Fruit fly (Drosophila melanogaster) whole organism, embryonic: Measurements from ENCODE around the gene CG43760.

Experiments used
- Ada2b ChIP-seq: fragments of 200-800 bp; sonication (Bioruptor generic); IDR thresholded peaks from 2 replicates; pipeline ENCODE4 v1.3.6; 2022; ENCODE audit warnings: missing biosample characterization, missing genetic modification characterization
- Atf-2 ChIP-seq: fragments of 200-800 bp; sonication (Bioruptor generic); optimal IDR thresholded peaks from 2 replicates; lab custom pipeline; 2016; ENCODE audit warnings: missing biosample characterization, missing genetic modification characterization
- Atf3 ChIP-seq: fragments of 200-800 bp; sonication (Bioruptor generic); optimal IDR thresholded peaks from 3 replicates; lab custom pipeline; 2016; ENCODE audit warnings: missing biosample characterization, missing genetic modification characterization
- CG10654 ChIP-seq: fragments of 200-800 bp; sonication (Bioruptor generic); optimal IDR thresholded peaks from 2 replicates; lab custom pipeline; 2016; ENCODE audit warnings: missing biosample characterization, missing genetic modification characterization
- CG12659 ChIP-seq: fragments of 200-800 bp; sonication (Bioruptor generic); optimal IDR thresholded peaks from 3 replicates; lab custom pipeline; 2017; ENCODE audit warnings: mild to moderate bottlenecking, missing biosample characterization, missing genetic modification reagents, missing genetic modification characterization
- CG15073 ChIP-seq: fragments of 200-800 bp; sonication (Bioruptor generic); optimal IDR thresholded peaks from 2 replicates; lab custom pipeline; 2016; ENCODE audit warnings: missing biosample characterization, missing genetic modification characterization
- CG1529 ChIP-seq: fragments of 200-800 bp; sonication (Bioruptor generic); optimal IDR thresholded peaks from 3 replicates; lab custom pipeline; 2018; ENCODE audit warnings: missing biosample characterization, missing genetic modification characterization
- CG17612 ChIP-seq: fragments of 200-800 bp; sonication (Bioruptor generic); IDR thresholded peaks from 2 replicates; pipeline ENCODE4 v1.3.6; 2022; ENCODE audit warnings: missing biosample characterization, missing genetic modification characterization
- CG18476 ChIP-seq: fragments of 200-800 bp; sonication (Bioruptor generic); optimal IDR thresholded peaks from 2 replicates; lab custom pipeline; 2016; ENCODE audit warnings: missing biosample characterization, mild to moderate bottlenecking, missing genetic modification characterization
- CG2875 ChIP-seq: fragments of 200-800 bp; sonication (Bioruptor generic); optimal IDR thresholded peaks from 2 replicates; lab custom pipeline; 2017; ENCODE audit warnings: missing biosample characterization, mild to moderate bottlenecking, missing genetic modification characterization, missing genetic modification reagents
- CG31224 ChIP-seq: fragments of 200-800 bp; sonication (Bioruptor generic); IDR thresholded peaks from 2 replicates; pipeline ENCODE4 v1.3.6; 2022; ENCODE audit warnings: missing biosample characterization, missing genetic modification characterization
- CG34422 ChIP-seq: fragments of 200-800 bp; sonication (Bioruptor generic); IDR thresholded peaks from 3 replicates; pipeline ENCODE4 v1.3.6; 2022; ENCODE audit warnings: missing biosample characterization, missing genetic modification characterization
- CG42726 ChIP-seq: fragments of 200-800 bp; sonication (Bioruptor generic); IDR thresholded peaks from 2 replicates; pipeline ENCODE4 v1.3.6; 2022; ENCODE audit warnings: missing biosample characterization, missing genetic modification characterization; ENCODE audit not compliant: partially characterized antibody
- CG8388 ChIP-seq: fragments of 200-800 bp; sonication (Bioruptor generic); optimal IDR thresholded peaks from 2 replicates; lab custom pipeline; 2019; ENCODE audit warnings: missing biosample characterization, mild to moderate bottlenecking, missing genetic modification characterization, moderate library complexity
- CG9437 ChIP-seq: fragments of 200-800 bp; sonication (Bioruptor generic); optimal IDR thresholded peaks from 2 replicates; lab custom pipeline; 2018; ENCODE audit warnings: missing biosample characterization, mild to moderate bottlenecking, missing genetic modification characterization
- Camta ChIP-seq: fragments of 200-800 bp; sonication (Bioruptor generic); optimal IDR thresholded peaks from 2 replicates; lab custom pipeline; 2016; ENCODE audit warnings: missing biosample characterization, missing genetic modification characterization
- CoRest ChIP-seq: fragments of 200-800 bp; sonication (Bioruptor generic); optimal IDR thresholded peaks from 3 replicates; lab custom pipeline; 2018; ENCODE audit warnings: missing biosample characterization, mild to moderate bottlenecking, missing genetic modification characterization, moderate library complexity
- Dip2 ChIP-seq: fragments of 200-800 bp; sonication (Bioruptor generic); IDR thresholded peaks from 2 replicates; pipeline ENCODE4 v1.3.6; 2022; ENCODE audit warnings: missing biosample characterization, missing genetic modification characterization
- Hand ChIP-seq: fragments of 200-800 bp; sonication (Bioruptor generic); optimal IDR thresholded peaks from 2 replicates; lab custom pipeline; 2017; ENCODE audit warnings: mild to moderate bottlenecking, missing biosample characterization, missing genetic modification reagents, missing genetic modification characterization
- Hmx ChIP-seq: fragments of 200-800 bp; sonication (Bioruptor generic); optimal IDR thresholded peaks from 2 replicates; lab custom pipeline; 2016; ENCODE audit warnings: missing biosample characterization, missing genetic modification characterization
- Lhr ChIP-seq: fragments of 200-800 bp; sonication (Bioruptor generic); optimal IDR thresholded peaks from 3 replicates; lab custom pipeline; 2017; ENCODE audit warnings: mild to moderate bottlenecking, missing biosample characterization, missing genetic modification reagents, missing genetic modification characterization
- Mes4 ChIP-seq: fragments of 200-800 bp; sonication (Bioruptor generic); optimal IDR thresholded peaks from 2 replicates; lab custom pipeline; 2016; ENCODE audit warnings: missing biosample characterization, missing genetic modification characterization
- Ptx1 ChIP-seq: fragments of 200-800 bp; sonication (Bioruptor generic); IDR thresholded peaks from 2 replicates; pipeline ENCODE4 v1.3.6; 2022; ENCODE audit warnings: missing biosample characterization, missing genetic modification characterization
- Scr ChIP-seq: fragments of 200-800 bp; sonication (Bioruptor generic); IDR thresholded peaks from 2 replicates; pipeline ENCODE4 v1.3.6; 2022; ENCODE audit warnings: missing biosample characterization, missing genetic modification characterization; ENCODE audit not compliant: partially characterized antibody
- Spps ChIP-seq: fragments of 200-800 bp; sonication (Bioruptor generic); optimal IDR thresholded peaks from 2 replicates; lab custom pipeline; 2018; ENCODE audit warnings: missing biosample characterization, mild to moderate bottlenecking, missing genetic modification characterization
- bbx ChIP-seq: fragments of 200-800 bp; sonication (Bioruptor generic); IDR thresholded peaks from 2 replicates; pipeline ENCODE4 v1.3.6; 2022; ENCODE audit warnings: missing biosample characterization, missing genetic modification characterization; ENCODE audit not compliant: partially characterized antibody
- caup ChIP-seq: fragments of 200-800 bp; sonication (Bioruptor generic); optimal IDR thresholded peaks from 3 replicates; lab custom pipeline; 2017; ENCODE audit warnings: missing biosample characterization, mild to moderate bottlenecking, missing genetic modification characterization, moderate library complexity; ENCODE audit not compliant: severe bottlenecking
- crol ChIP-seq: fragments of 200-800 bp; sonication (Bioruptor generic); IDR thresholded peaks from 2 replicates; pipeline ENCODE4 v1.3.6; 2022; ENCODE audit warnings: missing biosample characterization, missing genetic modification characterization
- cwo ChIP-seq: fragments of 200-800 bp; sonication (Bioruptor generic); optimal IDR thresholded peaks from 3 replicates; lab custom pipeline; 2017; ENCODE audit warnings: missing biosample characterization, missing genetic modification characterization, mild to moderate bottlenecking, moderate library complexity, missing genetic modification reagents
- da ChIP-seq: fragments of 200-800 bp; sonication (Bioruptor generic); optimal IDR thresholded peaks from 2 replicates; lab custom pipeline; 2016; ENCODE audit warnings: missing biosample characterization, missing genetic modification characterization
- exex ChIP-seq: fragments of 200-800 bp; sonication (Bioruptor generic); optimal IDR thresholded peaks from 4 replicates; lab custom pipeline; 2018; ENCODE audit warnings: missing biosample characterization, mild to moderate bottlenecking, missing genetic modification characterization, moderate library complexity
- fd64A ChIP-seq: fragments of 200-800 bp; sonication (Bioruptor generic); optimal IDR thresholded peaks from 3 replicates; lab custom pipeline; 2018; ENCODE audit warnings: missing biosample characterization, mild to moderate bottlenecking, missing genetic modification characterization
- fd96Cb ChIP-seq: fragments of 200-800 bp; sonication (Bioruptor generic); optimal IDR thresholded peaks from 2 replicates; lab custom pipeline; 2018; ENCODE audit warnings: missing biosample characterization, mild to moderate bottlenecking, missing genetic modification characterization, moderate library complexity
- fu2 ChIP-seq: fragments of 200-800 bp; sonication (Bioruptor generic); optimal IDR thresholded peaks from 2 replicates; lab custom pipeline; 2016; ENCODE audit warnings: missing biosample characterization, missing genetic modification characterization
- gem ChIP-seq: fragments of 200-800 bp; sonication (Bioruptor generic); optimal IDR thresholded peaks from 2 replicates; lab custom pipeline; 2019; ENCODE audit warnings: missing biosample characterization, mild to moderate bottlenecking, missing genetic modification characterization, moderate library complexity
- gt ChIP-seq: fragments of 200-800 bp; sonication (Bioruptor generic); IDR thresholded peaks from 2 replicates; pipeline ENCODE4 v1.3.6; 2022; ENCODE audit warnings: missing biosample characterization, missing genetic modification characterization
- lov ChIP-seq, 2 experiments: fragments of 200-800 bp in 1 of 2; fragments of >200 bp in 1 of 2; sonication (Bioruptor generic) in 1 of 2; IDR thresholded peaks in 1 of 2; optimal IDR thresholded peaks in 1 of 2; 2 replicates in 1 of 2; 3 replicates in 1 of 2; pipeline versions ENCODE4 v1.3.6 to Lab custom; 2017 to 2022; ENCODE audit warnings: missing biosample characterization in 1 of 2, missing genetic modification characterization in 1 of 2
- p53 ChIP-seq: fragments of 200-800 bp; sonication (Bioruptor generic); optimal IDR thresholded peaks from 2 replicates; lab custom pipeline; 2016; ENCODE audit warnings: missing biosample characterization, missing genetic modification characterization
- peb ChIP-seq: fragments of 200-800 bp; sonication (Bioruptor generic); IDR thresholded peaks from 2 replicates; pipeline ENCODE4 v1.3.6; 2022; ENCODE audit warnings: missing biosample characterization, missing genetic modification characterization
- pfk ChIP-seq: fragments of 200-800 bp; sonication (Bioruptor generic); optimal IDR thresholded peaks from 2 replicates; lab custom pipeline; 2018; ENCODE audit warnings: missing biosample characterization, mild to moderate bottlenecking, missing genetic modification characterization, moderate library complexity
- pho ChIP-seq: fragments of 200-800 bp; sonication (Bioruptor generic); optimal IDR thresholded peaks from 2 replicates; lab custom pipeline; 2016; ENCODE audit warnings: missing biosample characterization, missing genetic modification characterization
- repo ChIP-seq: fragments of 200-800 bp; sonication (Bioruptor generic); optimal IDR thresholded peaks from 2 replicates; lab custom pipeline; 2016; ENCODE audit warnings: missing biosample characterization, missing genetic modification characterization
- schlank ChIP-seq: fragments of 200-800 bp; sonication (Bioruptor generic); optimal IDR thresholded peaks from 2 replicates; lab custom pipeline; 2018; ENCODE audit warnings: missing biosample characterization, mild to moderate bottlenecking, missing genetic modification characterization
- ttk ChIP-seq: fragments of 200-800 bp; sonication (Bioruptor generic); IDR thresholded peaks from 2 replicates; pipeline ENCODE4 v2.1.2; 2022; ENCODE audit warnings: missing biosample characterization, missing genetic modification characterization
- unpg ChIP-seq: fragments of 200-800 bp; sonication (Bioruptor generic); optimal IDR thresholded peaks from 3 replicates; lab custom pipeline; 2018; ENCODE audit warnings: missing biosample characterization, mild to moderate bottlenecking, missing genetic modification characterization, moderate library complexity
- usp ChIP-seq: fragments of >200 bp; optimal IDR thresholded peaks from 2 replicates; lab custom pipeline; 2017; ENCODE audit warnings: missing biosample characterization, missing genetic modification characterization
- zen ChIP-seq: fragments of 200-800 bp; sonication (Bioruptor generic); optimal IDR thresholded peaks from 3 replicates; lab custom pipeline; 2018; ENCODE audit warnings: missing biosample characterization, mild to moderate bottlenecking, missing genetic modification characterization, moderate library complexity

CG43760 gene

DNA sequence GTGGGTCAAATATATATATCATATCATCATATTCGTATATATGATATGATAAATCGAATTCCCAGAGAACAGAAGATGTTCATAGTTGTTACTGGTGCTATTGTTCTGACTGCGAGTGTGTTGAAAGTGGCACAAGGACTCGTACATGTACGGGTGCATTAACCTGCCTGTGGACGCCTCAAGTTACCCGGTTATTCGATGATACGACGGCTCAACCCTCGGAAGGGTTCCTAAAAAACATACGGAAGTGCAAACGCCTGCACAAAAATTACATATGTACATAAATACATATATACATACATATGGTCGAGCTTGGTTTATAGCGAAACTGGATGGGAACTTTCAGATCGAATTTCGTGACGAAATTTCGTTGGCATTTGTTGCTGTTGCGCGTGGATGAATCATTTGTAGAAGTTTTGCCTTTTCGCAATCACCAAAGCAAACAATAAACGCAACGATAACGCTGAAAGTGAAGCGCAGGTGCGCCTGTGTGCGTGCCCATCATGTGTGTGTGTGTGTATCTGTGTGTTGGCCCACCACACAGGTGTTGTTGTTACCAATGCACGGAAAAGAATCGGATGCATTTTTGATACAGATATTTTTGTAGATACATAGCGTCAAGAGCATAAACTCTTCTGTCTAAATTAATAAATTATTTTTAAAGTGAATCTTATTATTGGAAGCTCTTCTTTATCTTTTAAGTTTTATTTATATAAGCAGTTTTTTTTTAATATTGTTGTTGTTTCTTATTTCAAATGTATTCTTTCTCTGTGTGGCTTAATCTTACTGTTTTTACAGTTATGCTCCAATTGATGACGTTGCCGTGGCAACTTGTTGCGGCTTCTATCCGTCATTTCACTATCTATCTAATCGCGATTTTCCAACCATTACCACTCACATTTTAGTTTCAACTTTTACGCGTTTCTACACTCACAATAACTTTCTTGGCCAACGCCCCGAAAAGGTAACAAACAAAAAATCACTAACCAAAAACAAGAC lies 14.9 kb downstream of the CG43760 start (continued):
- TF ChIP-seq fd96Cb (peak; percentile 68), exex (tag; lab: Kevin White, UChicago) (no peak), Atf3 (GFP tag; lab: Kevin White, UChicago) (no peak), cwo (GFP tag; lab: Kevin White, UChicago) (peak; percentile 47), zen (peak; percentile 63), usp (GFP tag; lab: Kevin White, UChicago) (no peak), pho (GFP tag; lab: Kevin White, UChicago) (no peak), da (GFP tag; lab: Kevin White, UChicago) (no peak), gem (tag; lab: Kevin White, UChicago) (peak; percentile 89), lov (optimal IDR thresholded peaks at IDR 0.05; lab: Kevin White, UChicago) (no peak), lov (GFP tag; IDR thresholded peaks at IDR 0.05; lab: Robert Waterston, UW) (peak; percentile 60; the same call in 1 of the 3 replicates), CG15073 (GFP tag; lab: Kevin White, UChicago) (peak; percentile 9), CG8388 (GFP tag; lab: Kevin White, UChicago) (peak; percentile 72), CG12659 (GFP tag; lab: Kevin White, UChicago) (peak; percentile 65), CG1529 (peak; percentile 75), p53 (GFP tag; lab: Kevin White, UChicago) (no peak), CG9437 (GFP tag; lab: Kevin White, UChicago) (peak; percentile 89), Dip2 (GFP tag; lab: Robert Waterston, UW) (no peak), Mes4 (GFP tag; lab: Kevin White, UChicago) (peak; percentile 19), Scr (GFP tag; lab: Robert Waterston, UW) (no peak), Ptx1 (GFP tag; lab: Robert Waterston, UW) (peak; percentile 87), Hmx (GFP tag; lab: Kevin White, UChicago) (no peak), peb (GFP tag; lab: Robert Waterston, UW) (peak; percentile 77), bbx (GFP tag; lab: Robert Waterston, UW) (no peak), CG17612 (GFP tag; lab: Robert Waterston, UW) (no peak), CoRest (tag; lab: Kevin White, UChicago) (peak; percentile 78), Ada2b (GFP tag; lab: Robert Waterston, UW) (peak; percentile 78), fu2 (GFP tag; lab: Kevin White, UChicago) (no peak), schlank (tag; lab: Kevin White, UChicago) (no peak), crol (no peak), CG34422 (peak; percentile 69; the same call in 2 of the 3 replicates), Lhr (GFP tag; lab: Kevin White, UChicago) (no peak), CG10654 (GFP tag; lab: Kevin White, UChicago) (peak; percentile 35), repo (no peak), caup (GFP tag; lab: Kevin White, UChicago) (peak; percentile 51), ttk (peak; percentile 85), Hand (GFP tag; lab: Kevin White, UChicago) (no peak), CG42726 (no peak), Atf-2 (GFP tag; lab: Kevin White, UChicago) (no peak), CG18476 (peak; percentile 51), Camta (GFP tag; lab: Kevin White, UChicago) (no peak), unpg (GFP tag; lab: Kevin White, UChicago) (peak; percentile 79), fd64A (GFP tag; lab: Kevin White, UChicago) (no peak), CG31224 (0 out of 2 replicates have a peak, but pooled peaks have one; percentile 19), gt (peak; percentile 39; the same call in 1 of the 2 replicates), CG2875 (peak; percentile 66), Spps (peak; percentile 35), pfk (GFP tag; lab: Kevin White, UChicago) (no peak)
